Fruit fly (Drosophila melanogaster) whole organism, pupa: ENCODE data around the gene CG15403.

Experiments
- CG10348 ChIP-seq: fragments of 200-800 bp; sonication (Bioruptor generic); IDR thresholded peaks from 2 replicates; pipeline ENCODE4 v1.3.6; 2022; ENCODE audit warnings: missing biosample characterization, missing genetic modification characterization
- CG12605 ChIP-seq: fragments of 200-800 bp; sonication (Bioruptor generic); IDR thresholded peaks from 2 replicates; pipeline ENCODE4 v1.3.6; 2022; ENCODE audit warnings: missing biosample characterization, missing genetic modification characterization
- CG13204 ChIP-seq: fragments of 200-800 bp; sonication (Bioruptor generic); optimal IDR thresholded peaks from 2 replicates; lab custom pipeline; 2018; ENCODE audit warnings: missing biosample characterization, mild to moderate bottlenecking, missing genetic modification characterization, moderate library complexity
- CG14655 ChIP-seq: fragments of 200-800 bp; sonication (Bioruptor generic); optimal IDR thresholded peaks from 3 replicates; lab custom pipeline; 2017; ENCODE audit warnings: mild to moderate bottlenecking, missing biosample characterization, missing genetic modification reagents, missing genetic modification characterization
- CG15710 ChIP-seq: fragments of 200-800 bp; sonication (Bioruptor generic); optimal IDR thresholded peaks from 2 replicates; lab custom pipeline; 2018; ENCODE audit warnings: missing biosample characterization, mild to moderate bottlenecking, missing genetic modification characterization, moderate library complexity
- CG17806 ChIP-seq: fragments of 200-800 bp; sonication (Bioruptor generic); optimal IDR thresholded peaks from 2 replicates; lab custom pipeline; 2018; ENCODE audit warnings: missing biosample characterization, mild to moderate bottlenecking, missing genetic modification characterization, moderate library complexity
- CG32121 ChIP-seq: fragments of 200-800 bp; sonication (Bioruptor generic); IDR thresholded peaks from 2 replicates; pipeline ENCODE4 v1.3.6; 2022; ENCODE audit warnings: missing biosample characterization, missing genetic modification characterization
- CG34367 ChIP-seq: fragments of 200-800 bp; sonication (Bioruptor generic); optimal IDR thresholded peaks from 2 replicates; lab custom pipeline; 2018; ENCODE audit warnings: missing biosample characterization, mild to moderate bottlenecking, missing genetic modification characterization
- CG4496 ChIP-seq: fragments of 200-800 bp; sonication (Bioruptor generic); IDR thresholded peaks from 3 replicates; pipeline ENCODE4 v1.3.6; 2022; ENCODE audit warnings: missing biosample characterization, missing genetic modification characterization
- CG8159 ChIP-seq: fragments of 200-800 bp; sonication (Bioruptor generic); optimal IDR thresholded peaks from 3 replicates; lab custom pipeline; 2018; ENCODE audit warnings: missing biosample characterization, mild to moderate bottlenecking, missing genetic modification characterization, moderate library complexity
- CG8301 ChIP-seq: fragments of 200-800 bp; sonication (Bioruptor generic); optimal IDR thresholded peaks from 2 replicates; lab custom pipeline; 2018; ENCODE audit warnings: missing biosample characterization, mild to moderate bottlenecking, missing genetic modification characterization
- CG9948 ChIP-seq: fragments of 200-800 bp; sonication (Bioruptor generic); optimal IDR thresholded peaks from 2 replicates; lab custom pipeline; 2018; ENCODE audit warnings: missing biosample characterization, mild to moderate bottlenecking, missing genetic modification characterization, moderate library complexity
- D1 ChIP-seq: fragments of 200-800 bp; sonication (Bioruptor generic); optimal IDR thresholded peaks from 2 replicates; lab custom pipeline; 2018; ENCODE audit warnings: missing biosample characterization, mild to moderate bottlenecking, missing genetic modification characterization, moderate library complexity
- EcR ChIP-seq: fragments of 200-800 bp; sonication (Bioruptor generic); optimal IDR thresholded peaks from 3 replicates; lab custom pipeline; 2019; ENCODE audit warnings: missing biosample characterization, missing genetic modification characterization, mild to moderate bottlenecking, moderate library complexity, missing genetic modification reagents
- Ets98B ChIP-seq: fragments of 200-800 bp; sonication (Bioruptor generic); IDR thresholded peaks from 2 replicates; pipeline ENCODE4 v1.3.6; 2022; ENCODE audit warnings: missing biosample characterization, missing genetic modification characterization
- Pif1A ChIP-seq: fragments of 200-800 bp; sonication (Bioruptor generic); optimal IDR thresholded peaks from 3 replicates; lab custom pipeline; 2016; ENCODE audit warnings: missing biosample characterization, missing genetic modification characterization
- Pif1B ChIP-seq: fragments of 200-800 bp; sonication (Bioruptor generic); optimal IDR thresholded peaks from 3 replicates; lab custom pipeline; 2016; ENCODE audit warnings: missing biosample characterization, missing genetic modification characterization
- Snoo ChIP-seq: fragments of 200-800 bp; sonication (Bioruptor generic); optimal IDR thresholded peaks from 3 replicates; lab custom pipeline; 2017; ENCODE audit warnings: missing biosample characterization, mild to moderate bottlenecking, missing genetic modification characterization, inconsistent platforms
- fd96Ca ChIP-seq: fragments of 200-800 bp; sonication (Bioruptor generic); IDR thresholded peaks from 3 replicates; pipeline ENCODE4 v1.3.6; 2022; ENCODE audit warnings: missing biosample characterization, missing genetic modification characterization
- gl ChIP-seq: fragments of 200-800 bp; sonication (Bioruptor generic); optimal IDR thresholded peaks from 2 replicates; lab custom pipeline; 2018; ENCODE audit warnings: missing biosample characterization, mild to moderate bottlenecking, missing genetic modification characterization
- rn ChIP-seq: fragments of 200-800 bp; sonication (Bioruptor generic); IDR thresholded peaks from 2 replicates; pipeline ENCODE4 v1.3.6; 2022; ENCODE audit warnings: missing biosample characterization, missing genetic modification characterization

The CG15403 gene

dm6 chr2L:3122216-3122615 is 6.2 kb upstream of the CG15403 start:
- TF ChIP-seq CG8301 (tag; lab: Kevin White, UChicago) (no peak), CG13204 (no peak), CG15710 (no peak), CG14655 (no peak), gl (tag; lab: Kevin White, UChicago) (no peak), EcR (GFP tag; lab: Kevin White, UChicago) (no peak), Pif1A (no peak), Pif1B (GFP tag; lab: Kevin White, UChicago) (no peak), CG8159 (tag; lab: Kevin White, UChicago) (no peak), D1 (tag; lab: Kevin White, UChicago) (no peak), CG17806 (no peak), CG34367 (tag; lab: Kevin White, UChicago) (no peak)

dm6 chr2L:3123562-3124345 is 4.7 kb upstream of the CG15403 start:
- no peak for TF ChIP-seq gl (tag; lab: Kevin White, UChicago)

- peak; percentile 66 for TF ChIP-seq CG12605 (GFP tag; lab: Robert Waterston, UW)
- TF ChIP-seq CG13204, result peak; percentile 76
- TF ChIP-seq CG8159 (tag; lab: Kevin White, UChicago), result no peak
- no peak for TF ChIP-seq CG8301 (tag; lab: Kevin White, UChicago)
- no peak for TF ChIP-seq Pif1A
- peak; percentile 25; the same call in 1 of the 2 replicates for TF ChIP-seq CG32121
- TF ChIP-seq CG14655, result no peak
- TF ChIP-seq gl (tag; lab: Kevin White, UChicago), result no peak
- peak; percentile 51; the same call in 2 of the 3 replicates for TF ChIP-seq CG4496 (GFP tag; lab: Robert Waterston, UW)
- no peak for TF ChIP-seq CG15710
- no peak for TF ChIP-seq D1 (tag; lab: Kevin White, UChicago)
- TF ChIP-seq Snoo (tag; lab: Kevin White, UChicago), result no peak
- no peak for TF ChIP-seq CG17806
- TF ChIP-seq EcR (GFP tag; lab: Kevin White, UChicago), result peak; percentile 80
- peak; percentile 51; the same call in 1 of the 2 replicates for TF ChIP-seq Ets98B
Observed at dm6 chr2L:3124500-3124977, 3.9 kb upstream of the CG15403 start.

- TF ChIP-seq CG4496 (GFP tag; lab: Robert Waterston, UW) (no peak), CG14655 (no peak), EcR (GFP tag; lab: Kevin White, UChicago) (no peak), CG8159 (tag; lab: Kevin White, UChicago) (no peak), CG32121 (no peak), Pif1A (no peak), rn (GFP tag; lab: Robert Waterston, UW) (no peak), D1 (tag; lab: Kevin White, UChicago) (no peak), CG12605 (GFP tag; lab: Robert Waterston, UW) (no peak), fd96Ca (GFP tag; lab: Robert Waterston, UW) (no peak), CG34367 (tag; lab: Kevin White, UChicago) (no peak), CG10348 (GFP tag; lab: Robert Waterston, UW) (no peak), Pif1B (GFP tag; lab: Kevin White, UChicago) (no peak), CG15710 (no peak), Ets98B (no peak), CG17806 (no peak), CG8301 (tag; lab: Kevin White, UChicago) (no peak), Snoo (tag; lab: Kevin White, UChicago) (no peak), gl (tag; lab: Kevin White, UChicago) (no peak)
Observed at dm6 chr2L:3127813-3128212, 622 bp upstream of the CG15403 start.

- TF ChIP-seq fd96Ca (GFP tag; lab: Robert Waterston, UW), result no peak
Observed at dm6 chr2L:3130417-3130816, 2.0 kb downstream of the CG15403 start.

- TF ChIP-seq CG12605 (GFP tag; lab: Robert Waterston, UW) (no peak), EcR (GFP tag; lab: Kevin White, UChicago) (no peak), Pif1A (no peak), CG10348 (GFP tag; lab: Robert Waterston, UW) (no peak), CG4496 (GFP tag; lab: Robert Waterston, UW) (peak; percentile 25; the same call in 1 of the 3 replicates), CG32121 (no peak), CG15710 (no peak)
Observed at dm6 chr2L:3131641-3132040, 3.2 kb downstream of the CG15403 start.

- TF ChIP-seq CG34367 (tag; lab: Kevin White, UChicago) (no peak), CG8159 (tag; lab: Kevin White, UChicago) (no peak), CG32121 (no peak), EcR (GFP tag; lab: Kevin White, UChicago) (no peak), CG4496 (GFP tag; lab: Robert Waterston, UW) (no peak), fd96Ca (GFP tag; lab: Robert Waterston, UW) (no peak), CG15710 (no peak), rn (GFP tag; lab: Robert Waterston, UW) (no peak), Pif1A (no peak), CG8301 (tag; lab: Kevin White, UChicago) (no peak), CG9948 (tag; lab: Kevin White, UChicago) (no peak), D1 (tag; lab: Kevin White, UChicago) (no peak), CG14655 (no peak), Ets98B (no peak)
Observed at dm6 chr2L:3143908-3144307, 15.5 kb downstream of the CG15403 start.
